Fruit fly (Drosophila melanogaster): ENCODE measurements around the gene Polr2C.

DNA sequence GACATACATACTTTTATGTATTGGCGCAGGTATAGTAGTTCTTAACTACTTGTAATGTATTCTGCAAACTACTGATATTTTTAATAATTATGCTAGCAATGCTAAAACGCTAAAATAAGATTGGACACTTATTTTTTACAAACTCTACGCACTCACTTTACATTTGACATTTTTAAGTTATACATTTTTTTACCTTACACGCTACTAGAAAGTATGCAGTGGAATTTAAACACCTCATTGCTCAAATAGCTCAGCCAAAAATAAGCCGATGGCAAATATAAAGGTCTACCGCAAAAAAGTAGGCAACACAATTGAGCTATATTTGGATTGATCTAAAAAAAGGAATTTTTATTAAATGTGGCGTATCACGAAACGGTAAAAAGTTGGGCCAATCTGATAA, 8.9 kb downstream of the Polr2C start:
- TF ChIP-seq psq (optimal IDR thresholded peaks at IDR 0.05) (no peak), CG8478 (optimal IDR thresholded peaks at IDR 0.05) (no peak)
